Worm (Caenorhabditis elegans) whole organism, L4 larva: ENCODE data around the gene nlp-68.

ENCODE experiments used
- nhr-25 ChIP-seq: sonication (generic microtip); optimal IDR thresholded peaks from 2 replicates; lab custom pipeline; 2017; ENCODE audit warnings: missing genetic modification characterization, mild to moderate bottlenecking, missing compliant biosample characterization, antibody characterized with exemption, moderate library complexity, borderline replicate concordance; ENCODE audit not compliant: insufficient read depth
- nhr-77 ChIP-seq: fragments of 150-350 bp; optimal IDR thresholded peaks from 2 replicates; lab custom pipeline; 2014; ENCODE audit warnings: missing biosample characterization, missing genetic modification characterization
- pha-4 ChIP-seq, 2 experiments: fragments of 150-350 bp in 1 of 2; fragments of 200-800 bp in 1 of 2; sonication (Bioruptor generic) in 1 of 2; IDR thresholded peaks in 1 of 2; optimal IDR thresholded peaks in 1 of 2; 2 replicates each; pipeline versions ENCODE4 v1.3.6 to Lab custom; 2014 to 2022; ENCODE audit warnings: missing genetic modification characterization in 2 of 2, missing genetic modification reagents in 2 of 2, missing biosample characterization in 1 of 2, missing compliant biosample characterization in 1 of 2
- zfp-2 ChIP-seq: sonication (generic microtip); optimal IDR thresholded peaks from 2 replicates; lab custom pipeline; 2016; ENCODE audit warnings: mild to moderate bottlenecking, missing genetic modification characterization, missing compliant biosample characterization

DNA sequence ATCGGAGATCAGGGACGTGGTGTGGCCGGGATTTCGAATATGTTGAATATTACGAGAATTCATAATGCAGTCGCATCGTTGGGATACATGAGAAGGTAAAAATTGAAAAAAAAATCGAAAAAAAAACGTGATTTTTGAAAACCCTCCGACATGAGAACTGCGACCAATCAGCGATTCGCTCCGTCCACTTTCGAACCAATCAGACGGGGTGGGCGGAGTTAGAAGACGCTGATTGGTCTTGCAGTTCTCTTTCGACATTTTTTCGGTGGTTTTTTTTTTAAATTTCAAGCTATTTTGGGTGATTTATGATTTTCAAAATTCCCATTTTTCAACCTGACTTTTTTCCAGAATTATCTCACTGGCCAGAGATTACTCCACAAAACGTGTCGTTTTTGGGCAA, 30.3 kb upstream of the nlp-68 start:
- TF ChIP-seq zfp-2 (tag; lab: Kevin White, UChicago) (no peak), nhr-77 (tag; lab: Kevin White, UChicago) (no peak), nhr-25 (tag; lab: Kevin White, UChicago) (no peak), pha-4 (GFP tag; IDR thresholded peaks at IDR 0.05; lab: Robert Waterston, UW) (no peak), pha-4 (tag; optimal IDR thresholded peaks at IDR 0.05; lab: Kevin White, UChicago) (no peak)
